In the genomic region with DNA sequence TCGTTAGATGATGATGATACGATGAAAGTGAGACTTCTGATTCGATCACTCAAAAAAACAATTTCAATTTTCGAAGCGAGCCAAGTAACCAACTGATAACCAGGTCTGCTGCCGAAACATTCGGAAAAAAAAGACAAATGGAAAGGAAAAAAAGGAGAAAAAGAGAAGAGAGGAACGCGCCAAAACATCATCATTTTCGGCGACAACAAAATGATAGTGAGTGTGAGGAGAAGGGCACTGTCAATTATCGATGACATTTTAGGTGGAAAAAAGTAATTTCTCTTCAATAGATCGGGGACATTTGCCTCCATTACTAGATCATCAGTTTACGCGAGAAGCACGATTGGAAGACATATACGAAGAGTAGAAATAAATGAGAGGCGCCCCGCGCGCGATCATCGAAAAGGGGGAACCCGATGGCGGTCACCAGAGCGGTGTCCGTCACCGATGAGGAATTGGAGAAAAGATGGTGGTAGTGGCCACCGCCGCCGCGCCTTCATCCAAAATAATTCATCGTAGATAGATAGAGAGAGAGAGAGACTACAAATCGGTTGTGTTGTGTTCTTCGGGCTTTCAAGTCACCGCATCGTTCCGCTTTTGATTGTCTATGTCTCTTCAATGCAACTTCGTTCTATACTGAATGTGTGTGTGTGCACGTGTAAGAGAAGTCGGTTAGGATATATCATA, we compare ENCODE assay signal across 5 worm cellular contexts.
TF ChIP-seq lines count a peak whose summit lies in the region.

No protein-coding gene starts in this region.

TF ChIP-seq in whole organism, L1 larva, 84 proteins besides CTCF, POLR2A, EP300 and RAD21 (continues in another document):
- no peak for TF ChIP-seq fos-1 (tag; optimal IDR thresholded peaks at IDR 0.05; lab: Kevin White, UChicago)
- TF ChIP-seq rnt-1 (tag; optimal IDR thresholded peaks at IDR 0.05; lab: Kevin White, UChicago), result no peak
- TF ChIP-seq jun-1 (tag; optimal IDR thresholded peaks at IDR 0.05; lab: Kevin White, UChicago), result no peak
- no peak for TF ChIP-seq nhr-11 (tag; optimal IDR thresholded peaks at IDR 0.05; lab: Kevin White, UChicago)
- TF ChIP-seq isw-1 (GFP tag; IDR thresholded peaks at IDR 0.05; lab: Robert Waterston, UW), result no peak
- no peak for TF ChIP-seq unc-98 (GFP tag; IDR thresholded peaks at IDR 0.05; lab: Robert Waterston, UW)
- peak; percentile 58 for TF ChIP-seq nhr-85 (tag; lab: Kevin White, UChicago)
- no peak for TF ChIP-seq pqm-1 (tag; optimal IDR thresholded peaks at IDR 0.05; lab: Kevin White, UChicago)
- TF ChIP-seq nhr-28 (tag; optimal IDR thresholded peaks at IDR 0.05; lab: Kevin White, UChicago), result no peak
- TF ChIP-seq Y116A8C.19 (tag; optimal IDR thresholded peaks at IDR 0.05; lab: Kevin White, UChicago; ENCODE audit: borderline replicate concordance), result no peak
- no peak for TF ChIP-seq ceh-8 (GFP tag; optimal IDR thresholded peaks at IDR 0.05; lab: Kevin White, UChicago)
- no peak for TF ChIP-seq zip-4 (GFP tag; optimal IDR thresholded peaks at IDR 0.05; lab: Kevin White, UChicago)
- no peak for TF ChIP-seq F16B12.6 (tag; optimal IDR thresholded peaks at IDR 0.05; lab: Kevin White, UChicago)
- no peak for TF ChIP-seq nhr-237 (tag; optimal IDR thresholded peaks at IDR 0.05; lab: Kevin White, UChicago)
- TF ChIP-seq dsc-1 (tag; optimal IDR thresholded peaks at IDR 0.05; lab: Kevin White, UChicago), result no peak
- no peak for TF ChIP-seq tlp-1 (tag; optimal IDR thresholded peaks at IDR 0.05; lab: Kevin White, UChicago)
- TF ChIP-seq ceh-63 (GFP tag; optimal IDR thresholded peaks at IDR 0.05; lab: Kevin White, UChicago), result no peak
- no peak for TF ChIP-seq elt-2 (tag; optimal IDR thresholded peaks at IDR 0.05; lab: Kevin White, UChicago)

TF ChIP-seq in whole organism, L2 larva, 48 proteins besides CTCF, POLR2A, EP300 and RAD21 (continues in another document):
- TF ChIP-seq nhr-21 (tag; optimal IDR thresholded peaks at IDR 0.05; lab: Kevin White, UChicago) (peak; percentile 30), sma-9 (GFP tag; optimal IDR thresholded peaks at IDR 0.05; lab: Kevin White, UChicago) (peak; percentile 24), sma-9 (tag; optimal IDR thresholded peaks at IDR 0.05; lab: Kevin White, UChicago) (no peak), dmd-4 (tag; optimal IDR thresholded peaks at IDR 0.05; lab: Kevin White, UChicago) (no peak), lsy-2 (tag; optimal IDR thresholded peaks at IDR 0.05; lab: Kevin White, UChicago) (peak in 1 of 2 experiments; percentile 10), ztf-4 (tag; optimal IDR thresholded peaks at IDR 0.05; lab: Kevin White, UChicago) (no peak), nhr-6 (tag; optimal IDR thresholded peaks at IDR 0.05; lab: Kevin White, UChicago) (no peak), peb-1 (tag; optimal IDR thresholded peaks at IDR 0.05; lab: Kevin White, UChicago) (no peak), ceh-82 (tag; optimal IDR thresholded peaks at IDR 0.05; lab: Kevin White, UChicago) (no peak), nhr-237 (tag; optimal IDR thresholded peaks at IDR 0.05; lab: Kevin White, UChicago) (no peak), snpc-4 (tag; optimal IDR thresholded peaks at IDR 0.05; lab: Kevin White, UChicago) (no peak), ceh-16 (tag; optimal IDR thresholded peaks at IDR 0.05; lab: Kevin White, UChicago) (peak; percentile 63), F13H6.1 (tag; optimal IDR thresholded peaks at IDR 0.05; lab: Kevin White, UChicago) (no peak), ZK546.5 (tag; optimal IDR thresholded peaks at IDR 0.05; lab: Kevin White, UChicago) (no peak), ama-1 (optimal IDR thresholded peaks at IDR 0.05; lab: Kevin White, UChicago) (no peak), ztf-11 (tag; optimal IDR thresholded peaks at IDR 0.05; lab: Kevin White, UChicago) (no peak), mdl-1 (tag; optimal IDR thresholded peaks at IDR 0.05; lab: Kevin White, UChicago) (peak; percentile 10 to 43), unc-39 (tag; optimal IDR thresholded peaks at IDR 0.05; lab: Kevin White, UChicago) (no peak)

TF ChIP-seq in whole organism, L3 larva, 47 proteins besides CTCF, POLR2A, EP300 and RAD21 (continues in another document):
- TF ChIP-seq lin-15B (tag; optimal IDR thresholded peaks at IDR 0.05; lab: Kevin White, UChicago) (no peak), snpc-4 (tag; optimal IDR thresholded peaks at IDR 0.05; lab: Kevin White, UChicago) (no peak), nfya-1 (tag; optimal IDR thresholded peaks at IDR 0.05; lab: Kevin White, UChicago; ENCODE audit: insufficient read depth) (peak; percentile 31), aly-2 (tag; optimal IDR thresholded peaks at IDR 0.05; lab: Kevin White, UChicago) (no peak), nhr-43 (tag; optimal IDR thresholded peaks at IDR 0.05; lab: Kevin White, UChicago; ENCODE audit: poor library complexity, severe bottlenecking) (peak; percentile 43), R02D3.7 (tag; optimal IDR thresholded peaks at IDR 0.05; lab: Kevin White, UChicago) (no peak), nhr-67 (tag; optimal IDR thresholded peaks at IDR 0.05; lab: Kevin White, UChicago) (no peak), zag-1 (tag; optimal IDR thresholded peaks at IDR 0.05; lab: Kevin White, UChicago) (no peak), nhr-23 (tag; optimal IDR thresholded peaks at IDR 0.05; lab: Kevin White, UChicago) (peak; percentile 74), ceh-16 (tag; optimal IDR thresholded peaks at IDR 0.05; lab: Kevin White, UChicago) (no peak), lin-39 (tag; optimal IDR thresholded peaks at IDR 0.05; lab: Kevin White, UChicago) (peak; percentile 58), elt-2 (tag; optimal IDR thresholded peaks at IDR 0.05; lab: Kevin White, UChicago) (no peak), mml-1 (tag; optimal IDR thresholded peaks at IDR 0.05; lab: Kevin White, UChicago) (no peak), ceh-28 (tag; optimal IDR thresholded peaks at IDR 0.05; lab: Kevin White, UChicago) (peak; percentile 8), fos-1 (tag; optimal IDR thresholded peaks at IDR 0.05; lab: Kevin White, UChicago) (no peak), egl-27 (tag; optimal IDR thresholded peaks at IDR 0.05; lab: Kevin White, UChicago) (no peak), fkh-10 (GFP tag; optimal IDR thresholded peaks at IDR 0.05; lab: Kevin White, UChicago) (no peak), unc-39 (tag; optimal IDR thresholded peaks at IDR 0.05; lab: Kevin White, UChicago) (no peak)

TF ChIP-seq in whole organism, L4 larva, 104 proteins besides CTCF, POLR2A, EP300 and RAD21 (continues in another document):
- no peak for TF ChIP-seq lim-7 (GFP tag; IDR thresholded peaks at IDR 0.05; lab: Robert Waterston, UW)
- no peak for TF ChIP-seq jun-1 (tag; optimal IDR thresholded peaks at IDR 0.05; lab: Kevin White, UChicago)
- no peak for TF ChIP-seq F26F4.8 (GFP tag; conservative IDR thresholded peaks at IDR 0.05; lab: Robert Waterston, UW)
- no peak for TF ChIP-seq ceh-32 (tag; optimal IDR thresholded peaks at IDR 0.05; lab: Kevin White, UChicago; ENCODE audit: poor library complexity)
- no peak for TF ChIP-seq spr-1 (tag; optimal IDR thresholded peaks at IDR 0.05; lab: Kevin White, UChicago)
- no peak for TF ChIP-seq ZK337.2 (GFP tag; IDR thresholded peaks at IDR 0.05; lab: Robert Waterston, UW)
- TF ChIP-seq nhr-48 (tag; optimal IDR thresholded peaks at IDR 0.05; lab: Kevin White, UChicago), result no peak
- TF ChIP-seq ZK546.5 (tag; optimal IDR thresholded peaks at IDR 0.05; lab: Kevin White, UChicago), result no peak
- no peak for TF ChIP-seq zip-11 (GFP tag; IDR thresholded peaks at IDR 0.05; lab: Robert Waterston, UW)
- TF ChIP-seq mxl-2 (GFP tag; conservative IDR thresholded peaks at IDR 0.05; lab: Robert Waterston, UW), result no peak
- TF ChIP-seq ceh-82 (tag; optimal IDR thresholded peaks at IDR 0.05; lab: Kevin White, UChicago), result no peak
- no peak for TF ChIP-seq lsy-2 (tag; optimal IDR thresholded peaks at IDR 0.05; lab: Kevin White, UChicago)
- no peak for TF ChIP-seq ceh-28 (tag; optimal IDR thresholded peaks at IDR 0.05; lab: Kevin White, UChicago)
- TF ChIP-seq lin-29 (GFP tag; IDR thresholded peaks at IDR 0.05; lab: Robert Waterston, UW), result no peak
- TF ChIP-seq zfp-3 (GFP tag; conservative IDR thresholded peaks at IDR 0.05; lab: Robert Waterston, UW), result no peak
- TF ChIP-seq set-16 (GFP tag; IDR thresholded peaks at IDR 0.05; lab: Robert Waterston, UW), result no peak; the same call in 1 of the 2 replicates
- no peak for TF ChIP-seq nhr-25 (tag; optimal IDR thresholded peaks at IDR 0.05; lab: Kevin White, UChicago; ENCODE audit: borderline replicate concordance, insufficient read depth)
- TF ChIP-seq aly-2 (tag; optimal IDR thresholded peaks at IDR 0.05; lab: Kevin White, UChicago), result no peak
- no peak for TF ChIP-seq F44E2.7 (GFP tag; IDR thresholded peaks at IDR 0.05; lab: Robert Waterston, UW)
- TF ChIP-seq F10B5.3 (tag; optimal IDR thresholded peaks at IDR 0.05; lab: Kevin White, UChicago), result no peak

TF ChIP-seq in whole organism, young adult, 124 proteins besides CTCF, POLR2A, EP300 and RAD21:
- TF ChIP-seq dox-1 (GFP tag; IDR thresholded peaks at IDR 0.05; lab: Robert Waterston, UW) (peak; percentile 51; the same call in 1 of the 2 replicates), zfh-2 (GFP tag; conservative IDR thresholded peaks at IDR 0.05; lab: Robert Waterston, UW) (peak; percentile 41; the same call in 1 of the 2 replicates), tbx-9 (tag; optimal IDR thresholded peaks at IDR 0.05; lab: Kevin White, UChicago; ENCODE audit: borderline replicate concordance) (no peak), let-607 (tag; optimal IDR thresholded peaks at IDR 0.05; lab: Kevin White, UChicago) (peak; percentile 12 to 60), nhr-80 (tag; optimal IDR thresholded peaks at IDR 0.05; lab: Kevin White, UChicago) (peak; percentile 93)
